Fruit fly (Drosophila melanogaster): ENCODE data around the gene tgy.

The tgy gene

DNA sequence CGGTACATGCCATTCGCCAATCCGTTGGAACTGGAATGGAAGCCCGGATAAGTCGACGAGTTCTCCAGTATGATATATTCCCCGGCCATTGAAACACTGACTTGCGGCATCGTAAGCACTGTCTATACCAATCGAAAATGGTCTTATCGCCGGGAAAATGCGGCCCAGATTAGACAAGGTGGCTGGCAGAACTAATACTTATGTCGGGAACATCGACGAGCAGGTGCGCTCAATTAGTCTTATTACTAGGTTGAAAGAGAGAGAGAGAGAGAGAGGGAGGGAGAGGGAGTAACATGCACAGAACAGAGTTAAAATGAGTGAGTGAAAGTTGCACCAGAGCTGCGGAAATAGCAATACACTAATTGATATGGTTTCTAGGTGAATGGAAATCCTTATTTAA, at the start of gene tgy:
Gene tgy, minus strand, starts transcription at position 101 of the 400 bp plus-strand sequence.
- no peak for TF ChIP-seq topi (GFP tag; optimal IDR thresholded peaks at IDR 0.05)
- no peak for TF ChIP-seq CG15336 (GFP tag; IDR thresholded peaks at IDR 0.05)
- TF ChIP-seq Eip93F (GFP tag; optimal IDR thresholded peaks at IDR 0.05), result no peak
- TF ChIP-seq Hr38 (GFP tag; optimal IDR thresholded peaks at IDR 0.05), result no peak
- no peak for TF ChIP-seq lz (GFP tag; optimal IDR thresholded peaks at IDR 0.05)
- TF ChIP-seq vri (GFP tag; optimal IDR thresholded peaks at IDR 0.05), result no peak
- TF ChIP-seq CG34406 (GFP tag; optimal IDR thresholded peaks at IDR 0.05), result no peak
- no peak for TF ChIP-seq CG9139 (GFP tag; optimal IDR thresholded peaks at IDR 0.05)
- TF ChIP-seq Ets21C (GFP tag; optimal IDR thresholded peaks at IDR 0.05), result no peak
- TF ChIP-seq Hr4 (GFP tag; optimal IDR thresholded peaks at IDR 0.05), result no peak
- TF ChIP-seq Ets96B (tag; optimal IDR thresholded peaks at IDR 0.05), result no peak
- TF ChIP-seq Met (GFP tag; optimal IDR thresholded peaks at IDR 0.05), result no peak
- no peak for TF ChIP-seq CG6163 (GFP tag; IDR thresholded peaks at IDR 0.05)
- TF ChIP-seq CG8632 (GFP tag; optimal IDR thresholded peaks at IDR 0.05), result no peak
- TF ChIP-seq net (GFP tag; optimal IDR thresholded peaks at IDR 0.05), result no peak
- TF ChIP-seq CG4318 (GFP tag; optimal IDR thresholded peaks at IDR 0.05), result no peak
- TF ChIP-seq fd85E (GFP tag; optimal IDR thresholded peaks at IDR 0.05), result no peak
- TF ChIP-seq Eip75B (GFP tag; optimal IDR thresholded peaks at IDR 0.05), result no peak
- no peak for TF ChIP-seq CG10669 (GFP tag; optimal IDR thresholded peaks at IDR 0.05)

- TF ChIP-seq spab (GFP tag; optimal IDR thresholded peaks at IDR 0.05) (no peak), Sox15 (GFP tag; optimal IDR thresholded peaks at IDR 0.05) (no peak), ss (GFP tag; optimal IDR thresholded peaks at IDR 0.05) (peak in 1 of 2 experiments; percentile 9), CG6276 (GFP tag; optimal IDR thresholded peaks at IDR 0.05) (no peak), dsx (GFP tag; optimal IDR thresholded peaks at IDR 0.05; ENCODE audit: poor library complexity, severe bottlenecking) (no peak), salr (GFP tag; optimal IDR thresholded peaks at IDR 0.05) (no peak), Hr39 (GFP tag; optimal IDR thresholded peaks at IDR 0.05) (no peak), CG4318 (GFP tag; optimal IDR thresholded peaks at IDR 0.05) (no peak), Ets21C (GFP tag; optimal IDR thresholded peaks at IDR 0.05) (no peak), CG31627 (GFP tag; optimal IDR thresholded peaks at IDR 0.05) (no peak), Sox102F (GFP tag; optimal IDR thresholded peaks at IDR 0.05) (no peak), lz (GFP tag; optimal IDR thresholded peaks at IDR 0.05) (no peak), CG11762 (GFP tag; optimal IDR thresholded peaks at IDR 0.05; ENCODE audit: insufficient read depth) (no peak), CG6854 (GFP tag; optimal IDR thresholded peaks at IDR 0.05) (peak; percentile 7), Eip78C (GFP tag) (peak; percentile 33), Sox14 (GFP tag; optimal IDR thresholded peaks at IDR 0.05) (no peak)
Measured at dm6 chrX:19174850-19175571, 47.9 kb upstream of the tgy start, which contains the start of gene CG33939. Gene CG33939, minus strand, starts transcription at chrX:19174900.

DNA sequence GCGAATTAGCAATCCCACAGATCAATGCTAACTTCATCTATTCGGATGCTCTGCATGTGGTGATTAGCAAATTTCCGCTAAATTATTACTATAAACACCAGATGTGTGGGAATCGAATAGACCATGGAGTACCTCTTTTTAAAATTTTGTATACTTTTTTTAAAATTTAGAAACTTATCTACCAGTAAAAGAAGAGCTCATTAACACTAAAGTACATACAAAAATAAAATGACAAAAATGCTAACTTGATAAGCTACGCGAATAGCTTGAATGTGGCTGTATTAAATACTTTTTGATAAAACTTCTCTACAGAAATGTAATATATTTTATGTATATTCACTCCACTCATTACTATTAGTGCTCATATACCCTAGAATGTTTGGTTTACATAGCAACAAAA, 47.0 kb upstream of the tgy start:
- TF ChIP-seq svp (GFP tag) (peak; percentile 13), CG6163 (GFP tag; IDR thresholded peaks at IDR 0.05) (no peak), Eip78C (GFP tag) (peak; percentile 36)

DNA sequence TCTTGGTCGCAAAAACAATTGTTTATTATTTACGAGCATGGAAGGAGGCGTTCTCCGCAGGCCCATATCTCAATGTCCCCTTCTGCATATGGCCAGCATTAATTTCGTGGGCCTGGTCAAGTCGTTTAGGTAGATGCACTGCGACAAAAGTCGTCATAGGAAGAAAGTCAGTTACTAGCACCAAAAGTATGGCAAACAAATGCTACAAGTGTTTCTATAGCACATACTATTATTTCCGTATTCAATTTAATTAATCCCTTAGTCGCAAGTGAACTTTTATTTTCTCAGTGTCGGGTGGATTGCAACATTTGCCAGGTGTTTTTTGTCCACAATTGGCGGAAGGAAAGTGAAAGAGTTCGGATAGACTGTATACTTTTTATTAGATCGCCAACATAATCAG, 45.8 kb upstream of the tgy start:
- TF ChIP-seq Sox102F (GFP tag; optimal IDR thresholded peaks at IDR 0.05) (no peak), CG31627 (GFP tag; optimal IDR thresholded peaks at IDR 0.05) (peak; percentile 34), fd85E (GFP tag; optimal IDR thresholded peaks at IDR 0.05) (no peak), CG32006 (GFP tag; optimal IDR thresholded peaks at IDR 0.05) (peak; percentile 52), Hr4 (GFP tag; optimal IDR thresholded peaks at IDR 0.05) (peak; percentile 58), CG3032 (tag; optimal IDR thresholded peaks at IDR 0.05) (peak; percentile 58), fd59A (GFP tag; optimal IDR thresholded peaks at IDR 0.05) (peak; percentile 42), Hr39 (GFP tag; optimal IDR thresholded peaks at IDR 0.05) (peak; percentile 9), acj6 (GFP tag; optimal IDR thresholded peaks at IDR 0.05) (peak; percentile 53), salr (GFP tag; optimal IDR thresholded peaks at IDR 0.05) (peak; percentile 20 to 31), CG6276 (GFP tag; optimal IDR thresholded peaks at IDR 0.05) (peak; percentile 22), eg (GFP tag; IDR thresholded peaks at IDR 0.05) (peak; percentile 76), CG6792 (GFP tag; optimal IDR thresholded peaks at IDR 0.05) (peak; percentile 20), Met (GFP tag; optimal IDR thresholded peaks at IDR 0.05) (peak; percentile 27), Eip78C (GFP tag) (peak; percentile 85), CG3919 (GFP tag; optimal IDR thresholded peaks at IDR 0.05) (peak; percentile 61), Gug (GFP tag; IDR thresholded peaks at IDR 0.05) (peak; percentile 35; the same call in 1 of the 2 replicates), CG6163 (GFP tag; IDR thresholded peaks at IDR 0.05) (peak; percentile 62), CG4318 (GFP tag; optimal IDR thresholded peaks at IDR 0.05) (peak; percentile 1), CG6808 (GFP tag; optimal IDR thresholded peaks at IDR 0.05) (peak; percentile 41), net (GFP tag; optimal IDR thresholded peaks at IDR 0.05) (peak; percentile 39), CG15336 (GFP tag; IDR thresholded peaks at IDR 0.05) (peak; percentile 58), CG34406 (GFP tag; optimal IDR thresholded peaks at IDR 0.05) (no peak), CG11762 (GFP tag; optimal IDR thresholded peaks at IDR 0.05; ENCODE audit: insufficient read depth) (no peak), esn (GFP tag; optimal IDR thresholded peaks at IDR 0.05) (no peak)
